Worm (Caenorhabditis elegans) whole organism, L3 larva: ENCODE results near the gene clec-196.

Source experiments
- R02D3.7 ChIP-seq: fragments of 150-350 bp; optimal IDR thresholded peaks from 2 replicates; lab custom pipeline; 2014; ENCODE audit warnings: missing biosample characterization, missing genetic modification characterization
- jun-1 ChIP-seq: fragments of 150-350 bp; optimal IDR thresholded peaks from 2 replicates; lab custom pipeline; 2014; ENCODE audit warnings: missing biosample characterization, missing genetic modification reagents, missing genetic modification characterization
- lin-39 ChIP-seq: fragments of 150-350 bp; optimal IDR thresholded peaks from 2 replicates; lab custom pipeline; 2018; ENCODE audit warnings: missing biosample characterization, missing genetic modification reagents, missing genetic modification characterization
- sea-2 ChIP-seq: fragments of 150-350 bp; sonication (generic microtip); optimal IDR thresholded peaks from 4 replicates; lab custom pipeline; 2014; ENCODE audit warnings: missing biosample characterization, missing genetic modification reagents, missing genetic modification characterization

- TF ChIP-seq R02D3.7 (tag; lab: Kevin White, UChicago) (no peak), sea-2 (GFP tag; lab: Kevin White, UChicago) (no peak), jun-1 (tag; lab: Kevin White, UChicago) (no peak), lin-39 (tag; lab: Kevin White, UChicago) (no peak)
Observed at ce11 chrIV:17292350-17292749, 15.6 kb downstream of the clec-196 start.
